Worm (Caenorhabditis elegans) whole organism, young adult: Measurements from ENCODE around the gene T10H4.13.

ENCODE experiments used
- B0019.2 ChIP-seq: fragments of 200-800 bp; sonication (Bioruptor generic); conservative IDR thresholded peaks from 2 replicates; pipeline ENCODE4 v1.3.6; 2022; ENCODE audit warnings: missing genetic modification reagents, missing genetic modification characterization, missing compliant biosample characterization
- F33H1.4 ChIP-seq: fragments of 200-800 bp; sonication (Bioruptor generic); IDR thresholded peaks from 2 replicates; pipeline ENCODE4 v1.3.6; 2022; ENCODE audit warnings: missing genetic modification reagents, missing genetic modification characterization, missing compliant biosample characterization
- F39B2.1 ChIP-seq: fragments of 200-800 bp; sonication (Bioruptor generic); IDR thresholded peaks from 2 replicates; pipeline ENCODE4 v1.3.6; 2022; ENCODE audit warnings: missing genetic modification reagents, missing genetic modification characterization, missing compliant biosample characterization
- F57C9.4 ChIP-seq: sonication (generic microtip); optimal IDR thresholded peaks from 2 replicates; lab custom pipeline; 2017; ENCODE audit warnings: mild to moderate bottlenecking, missing genetic modification characterization, missing compliant biosample characterization
- K12H6.12 ChIP-seq: fragments of 200-800 bp; sonication (Bioruptor generic); optimal IDR thresholded peaks from 2 replicates; lab custom pipeline; 2018; ENCODE audit warnings: mild to moderate bottlenecking, missing genetic modification characterization, missing compliant biosample characterization
- T26A5.8 ChIP-seq: sonication (generic microtip); optimal IDR thresholded peaks from 2 replicates; lab custom pipeline; 2016; ENCODE audit warnings: missing genetic modification characterization, missing compliant biosample characterization
- Y53F4B.3 ChIP-seq: fragments of 200-800 bp; sonication (Bioruptor generic); IDR thresholded peaks from 2 replicates; pipeline ENCODE4 v1.3.6; 2022; ENCODE audit warnings: missing genetic modification reagents, missing genetic modification characterization, missing compliant biosample characterization
- akir-1 ChIP-seq: fragments of 200-800 bp; sonication (Bioruptor generic); optimal IDR thresholded peaks from 2 replicates; lab custom pipeline; 2018; ENCODE audit warnings: mild to moderate bottlenecking, missing genetic modification characterization, moderate library complexity, missing compliant biosample characterization
- aptf-3 ChIP-seq: fragments of 200-800 bp; sonication (Bioruptor generic); IDR thresholded peaks from 2 replicates; pipeline ENCODE4 v1.3.6; 2022; ENCODE audit warnings: missing genetic modification characterization, missing compliant biosample characterization
- attf-3 ChIP-seq: fragments of 200-800 bp; sonication (Bioruptor generic); conservative IDR thresholded peaks from 2 replicates; pipeline ENCODE4 v1.3.6; 2022; ENCODE audit warnings: missing genetic modification reagents, missing genetic modification characterization, missing compliant biosample characterization
- attf-5 ChIP-seq: fragments of 200-800 bp; sonication (Bioruptor generic); optimal IDR thresholded peaks from 2 replicates; lab custom pipeline; 2018; ENCODE audit warnings: mild to moderate bottlenecking, missing genetic modification characterization, missing compliant biosample characterization
- ccch-3 ChIP-seq: fragments of 200-800 bp; sonication (Bioruptor generic); optimal IDR thresholded peaks from 2 replicates; lab custom pipeline; 2018; ENCODE audit warnings: mild to moderate bottlenecking, missing genetic modification characterization, missing compliant biosample characterization
- ceh-100 ChIP-seq: fragments of 200-800 bp; sonication (Bioruptor generic); IDR thresholded peaks from 2 replicates; pipeline ENCODE4 v1.3.6; 2022; ENCODE audit warnings: missing genetic modification reagents, missing genetic modification characterization, missing compliant biosample characterization
- ceh-58 ChIP-seq: fragments of 200-800 bp; sonication (Bioruptor generic); IDR thresholded peaks from 2 replicates; pipeline ENCODE4 v1.3.6; 2022; ENCODE audit warnings: missing genetic modification characterization, missing compliant biosample characterization
- ceh-91 ChIP-seq: fragments of 200-800 bp; sonication (Bioruptor generic); IDR thresholded peaks from 2 replicates; pipeline ENCODE4 v1.3.6; 2022; ENCODE audit warnings: missing genetic modification reagents, missing genetic modification characterization, missing compliant biosample characterization
- chd-7 ChIP-seq: sonication (generic microtip); optimal IDR thresholded peaks from 2 replicates; lab custom pipeline; 2016; ENCODE audit warnings: mild to moderate bottlenecking, missing genetic modification characterization, moderate library complexity, missing compliant biosample characterization
- dox-1 ChIP-seq: fragments of 200-800 bp; sonication (Bioruptor generic); IDR thresholded peaks from 2 replicates; pipeline ENCODE4 v1.3.6; 2022; ENCODE audit warnings: missing genetic modification reagents, missing genetic modification characterization, missing compliant biosample characterization
- efl-1 ChIP-seq: fragments of 150-350 bp; optimal IDR thresholded peaks from 2 replicates; lab custom pipeline; 2014; ENCODE audit warnings: missing biosample characterization, missing genetic modification reagents, missing genetic modification characterization
- egl-44 ChIP-seq: fragments of 200-800 bp; sonication (Bioruptor generic); IDR thresholded peaks from 2 replicates; pipeline ENCODE4 v1.3.6; 2022; ENCODE audit warnings: missing genetic modification reagents, missing genetic modification characterization, missing compliant biosample characterization
- egrh-3 ChIP-seq: fragments of 200-800 bp; sonication (Bioruptor generic); IDR thresholded peaks from 2 replicates; pipeline ENCODE4 v1.3.6; 2022; ENCODE audit warnings: missing genetic modification reagents, missing genetic modification characterization, missing compliant biosample characterization
- ekl-4 ChIP-seq: fragments of 200-800 bp; sonication (Bioruptor generic); IDR thresholded peaks from 2 replicates; pipeline ENCODE4 v1.3.6; 2022; ENCODE audit warnings: missing genetic modification reagents, missing genetic modification characterization, missing compliant biosample characterization
- gei-17 ChIP-seq: fragments of 200-800 bp; sonication (Bioruptor generic); optimal IDR thresholded peaks from 2 replicates; lab custom pipeline; 2018; ENCODE audit warnings: mild to moderate bottlenecking, missing genetic modification characterization, missing compliant biosample characterization
- hmg-1.2 ChIP-seq: fragments of 200-800 bp; sonication (Bioruptor generic); IDR thresholded peaks from 2 replicates; pipeline ENCODE4 v1.3.6; 2022; ENCODE audit warnings: missing genetic modification reagents, missing genetic modification characterization, missing compliant biosample characterization
- hrde-1 ChIP-seq: sonication (generic microtip); optimal IDR thresholded peaks from 2 replicates; lab custom pipeline; 2016; ENCODE audit warnings: missing genetic modification characterization, mild to moderate bottlenecking, missing compliant biosample characterization, moderate library complexity, missing genotype, missing genetic modification reagents, borderline replicate concordance
- lag-1 ChIP-seq: fragments of 200-800 bp; sonication (Bioruptor generic); IDR thresholded peaks from 2 replicates; pipeline ENCODE4 v1.3.6; 2022; ENCODE audit warnings: missing genetic modification reagents, missing genetic modification characterization, missing compliant biosample characterization
- let-526 ChIP-seq: fragments of 200-800 bp; sonication (Bioruptor generic); IDR thresholded peaks from 2 replicates; pipeline ENCODE4 v1.3.6; 2022; ENCODE audit warnings: missing genetic modification reagents, missing genetic modification characterization, missing compliant biosample characterization
- lin-26 ChIP-seq: fragments of 200-800 bp; sonication (Bioruptor generic); IDR thresholded peaks from 2 replicates; pipeline ENCODE4 v1.3.6; 2022; ENCODE audit warnings: missing genetic modification reagents, missing genetic modification characterization, missing compliant biosample characterization
- lsl-1 ChIP-seq: fragments of 200-800 bp; sonication (Bioruptor generic); optimal IDR thresholded peaks from 2 replicates; lab custom pipeline; 2018; ENCODE audit warnings: mild to moderate bottlenecking, missing genetic modification characterization, moderate library complexity, missing compliant biosample characterization
- madf-3 ChIP-seq: fragments of 200-800 bp; sonication (Bioruptor generic); IDR thresholded peaks from 2 replicates; pipeline ENCODE4 v1.3.6; 2022; ENCODE audit warnings: missing genetic modification reagents, missing genetic modification characterization, missing compliant biosample characterization
- madf-8 ChIP-seq: fragments of 200-800 bp; sonication (Bioruptor generic); conservative IDR thresholded peaks from 2 replicates; pipeline ENCODE4 v1.3.6; 2022; ENCODE audit warnings: missing genetic modification reagents, missing genetic modification characterization, missing compliant biosample characterization
- nfya-1 ChIP-seq: sonication (generic microtip); optimal IDR thresholded peaks from 2 replicates; lab custom pipeline; 2017; ENCODE audit warnings: antibody characterized with exemption, missing compliant biosample characterization, missing genetic modification characterization, borderline replicate concordance; ENCODE audit not compliant: insufficient read depth
- nhr-120 ChIP-seq: fragments of 200-800 bp; sonication (Bioruptor generic); IDR thresholded peaks from 2 replicates; pipeline ENCODE4 v1.3.6; 2022; ENCODE audit warnings: missing genetic modification characterization, missing compliant biosample characterization
- nhr-27 ChIP-seq: fragments of 200-800 bp; sonication (Bioruptor generic); optimal IDR thresholded peaks from 2 replicates; lab custom pipeline; 2018; ENCODE audit warnings: mild to moderate bottlenecking, missing genetic modification characterization, moderate library complexity, missing compliant biosample characterization
- nhr-80 ChIP-seq: sonication (generic microtip); optimal IDR thresholded peaks from 2 replicates; lab custom pipeline; 2016; ENCODE audit warnings: missing genetic modification characterization, missing compliant biosample characterization
- pbrm-1 ChIP-seq: fragments of 200-800 bp; sonication (Bioruptor generic); IDR thresholded peaks from 2 replicates; pipeline ENCODE4 v1.3.6; 2022; ENCODE audit warnings: missing genetic modification reagents, missing genetic modification characterization, missing compliant biosample characterization
- repo-1 ChIP-seq: sonication (generic microtip); optimal IDR thresholded peaks from 2 replicates; lab custom pipeline; 2017; ENCODE audit warnings: mild to moderate bottlenecking, missing genetic modification characterization, missing compliant biosample characterization
- snpc-4 ChIP-seq, 5 experiments: fragments of 150-350 bp in 1 of 5; sonication (generic microtip) in 4 of 5; optimal IDR thresholded peaks; 2 replicates each; lab custom pipeline; 2014 to 2018; ENCODE audit warnings: missing genetic modification characterization in 5 of 5, missing biosample characterization in 3 of 5, antibody characterized with exemption in 2 of 5, mild to moderate bottlenecking in 2 of 5, missing compliant biosample characterization in 2 of 5, missing genotype in 2 of 5, moderate library complexity in 2 of 5, missing genetic modification reagents in 1 of 5
- tbx-9 ChIP-seq: sonication (generic microtip); optimal IDR thresholded peaks from 2 replicates; lab custom pipeline; 2016; ENCODE audit warnings: borderline replicate concordance, missing genetic modification characterization, inconsistent platforms, missing compliant biosample characterization
- unc-62 ChIP-seq: fragments of 150-350 bp; optimal IDR thresholded peaks from 2 replicates; lab custom pipeline; 2014; ENCODE audit warnings: missing biosample characterization, missing genetic modification reagents, missing genetic modification characterization
- ztf-25 ChIP-seq: fragments of 200-800 bp; sonication (Bioruptor generic); IDR thresholded peaks from 2 replicates; pipeline ENCODE4 v1.3.6; 2022; ENCODE audit warnings: missing genetic modification reagents, missing genetic modification characterization, missing compliant biosample characterization
- ztf-26 ChIP-seq: sonication (generic microtip); optimal IDR thresholded peaks from 2 replicates; lab custom pipeline; 2017; ENCODE audit warnings: missing genetic modification characterization, missing compliant biosample characterization
- ztf-28 ChIP-seq: fragments of 200-800 bp; sonication (Bioruptor generic); IDR thresholded peaks from 2 replicates; pipeline ENCODE4 v1.3.6; 2022; ENCODE audit warnings: missing genetic modification reagents, missing genetic modification characterization, missing compliant biosample characterization

T10H4.13 gene

ce11 chrV:15274757-15275156 is 7.5 kb upstream of the T10H4.13 start, which contains the start of gene srw-16:
srw-16 (minus strand) TSS chrV:15274857.
- TF ChIP-seq egrh-3 (GFP tag; lab: Robert Waterston, UW) (no peak), tbx-9 (tag; lab: Kevin White, UChicago) (no peak), gei-17 (GFP tag; lab: Kevin White, UChicago) (no peak), attf-5 (GFP tag; lab: Kevin White, UChicago) (no peak), Y53F4B.3 (GFP tag; lab: Robert Waterston, UW) (no peak), nhr-80 (tag; lab: Kevin White, UChicago) (no peak)

- TF ChIP-seq let-526 (GFP tag; lab: Robert Waterston, UW): no peak
- no peak for TF ChIP-seq Y53F4B.3 (GFP tag; lab: Robert Waterston, UW)
- TF ChIP-seq akir-1: no peak
- TF ChIP-seq F39B2.1 (GFP tag; lab: Robert Waterston, UW): no peak
- no peak for TF ChIP-seq dox-1
- no peak for TF ChIP-seq pbrm-1 (GFP tag; lab: Robert Waterston, UW)
- TF ChIP-seq tbx-9 (tag; lab: Kevin White, UChicago): no peak
- TF ChIP-seq aptf-3 (GFP tag; lab: Robert Waterston, UW): no peak
- no peak for TF ChIP-seq unc-62 (GFP tag; lab: Kevin White, UChicago)
- no peak for TF ChIP-seq lag-1
- no peak for TF ChIP-seq ztf-25 (GFP tag; lab: Robert Waterston, UW)
- no peak for TF ChIP-seq nfya-1 (tag; lab: Kevin White, UChicago)
- TF ChIP-seq hmg-1.2 (GFP tag; lab: Robert Waterston, UW): no peak
- no peak for TF ChIP-seq ztf-26 (tag; lab: Kevin White, UChicago)
- no peak for TF ChIP-seq T26A5.8 (tag; lab: Kevin White, UChicago)
- no peak for TF ChIP-seq attf-3
- no peak for TF ChIP-seq F57C9.4 (tag; lab: Kevin White, UChicago)
- no peak for TF ChIP-seq ceh-100 (GFP tag; lab: Robert Waterston, UW)
Measured at ce11 chrV:15272263-15272662, 5.0 kb upstream of the T10H4.13 start, which contains the start of gene T10H4.4. T10H4.4 (minus strand) TSS chrV:15272363.

- TF ChIP-seq madf-8 (no peak), lin-26 (GFP tag; lab: Robert Waterston, UW) (no peak), lag-1 (no peak)
Measured at ce11 chrV:15268302-15268701, 997 bp upstream of the T10H4.13 start, which contains the start of gene srw-22. srw-22 (plus strand) TSS chrV:15268602.

ce11 chrV:15265814-15266213 is 1.5 kb downstream of the T10H4.13 start, which contains the start of gene M01B2.13:
M01B2.13 (minus strand) TSS chrV:15265914.
- TF ChIP-seq F33H1.4 (GFP tag; lab: Robert Waterston, UW) (no peak), chd-7 (tag; lab: Kevin White, UChicago) (no peak), repo-1 (tag; lab: Kevin White, UChicago) (no peak), snpc-4 (GFP tag; optimal IDR thresholded peaks at IDR 0.05; lab: Kevin White, UChicago) (no peak), snpc-4 (tag; optimal IDR thresholded peaks at IDR 0.05; lab: Kevin White, UChicago) (no peak), madf-3 (no peak), ccch-3 (GFP tag; lab: Kevin White, UChicago) (no peak), lsl-1 (GFP tag; lab: Kevin White, UChicago) (no peak)

- TF ChIP-seq K12H6.12 (tag; lab: Kevin White, UChicago) (no peak), ceh-58 (GFP tag; lab: Robert Waterston, UW) (no peak), nhr-120 (GFP tag; lab: Robert Waterston, UW) (no peak), ztf-28 (GFP tag; lab: Robert Waterston, UW) (no peak), ekl-4 (GFP tag; lab: Robert Waterston, UW) (no peak), nhr-27 (tag; lab: Kevin White, UChicago) (no peak), hrde-1 (no peak), efl-1 (no peak), egl-44 (GFP tag; lab: Robert Waterston, UW) (no peak), B0019.2 (GFP tag; lab: Robert Waterston, UW) (no peak), ceh-91 (no peak)
Measured at ce11 chrV:15264131-15264530, 3.2 kb downstream of the T10H4.13 start, which contains the start of gene M01B2.12. M01B2.12 (minus strand) TSS chrV:15264231.
